Fruit fly (Drosophila melanogaster) whole organism: ENCODE results near the gene CG13282.

ENCODE experiments used
- CG8478 ChIP-seq: fragments of >200 bp; optimal IDR thresholded peaks from 2 replicates; lab custom pipeline; 2018; ENCODE audit warnings: inconsistent platforms
- Dll ChIP-seq: fragments of >200 bp; optimal IDR thresholded peaks from 2 replicates; lab custom pipeline; 2017
- pan ChIP-seq: fragments of >200 bp; optimal IDR thresholded peaks from 2 replicates; lab custom pipeline; 2017
- psq ChIP-seq: fragments of >200 bp; optimal IDR thresholded peaks from 2 replicates; lab custom pipeline; 2017
- usp ChIP-seq: fragments of >200 bp; optimal IDR thresholded peaks from 2 replicates; lab custom pipeline; 2017; ENCODE audit warnings: missing biosample characterization, missing genetic modification characterization, mixed read lengths

- TF ChIP-seq usp (GFP tag; lab: Kevin White, UChicago), result no peak
- no peak for TF ChIP-seq Dll
- no peak for TF ChIP-seq psq
- TF ChIP-seq CG8478 (lab: Kevin White, UChicago), result no peak
- TF ChIP-seq pan (lab: Kevin White, UChicago), result no peak
Measured at dm6 chr2L:16859566-16859965, 25.3 kb upstream of the CG13282 start.
